Fruit fly (Drosophila melanogaster) whole organism, prepupa: ENCODE results near the gene CG33791.

Source experiments
- CG1621 ChIP-seq: fragments of 200-800 bp; sonication (Bioruptor generic); optimal IDR thresholded peaks from 3 replicates; lab custom pipeline; 2018; ENCODE audit warnings: missing biosample characterization, mild to moderate bottlenecking, missing genetic modification characterization
- CG6854 ChIP-seq: fragments of 200-800 bp; sonication (Bioruptor generic); optimal IDR thresholded peaks from 2 replicates; lab custom pipeline; 2017; ENCODE audit warnings: missing biosample characterization, mild to moderate bottlenecking, missing genetic modification characterization
- CG8119 ChIP-seq: fragments of 200-800 bp; sonication (Bioruptor generic); IDR thresholded peaks from 3 replicates; pipeline ENCODE4 v1.3.6; 2022; ENCODE audit warnings: missing biosample characterization, missing genetic modification characterization
- Ets96B ChIP-seq: fragments of 200-800 bp; optimal IDR thresholded peaks from 2 replicates; lab custom pipeline; 2019; ENCODE audit warnings: missing biosample characterization, mild to moderate bottlenecking, missing genetic modification characterization, moderate library complexity
- Hr38 ChIP-seq: sonication (Bioruptor generic); optimal IDR thresholded peaks from 2 replicates; lab custom pipeline; 2016; ENCODE audit warnings: missing biosample characterization, missing genetic modification characterization
- Hr39 ChIP-seq: fragments of 200-800 bp; sonication (Bioruptor generic); optimal IDR thresholded peaks from 2 replicates; lab custom pipeline; 2016; ENCODE audit warnings: missing biosample characterization, missing genetic modification characterization
- Sox102F ChIP-seq: fragments of 200-800 bp; sonication (Bioruptor generic); optimal IDR thresholded peaks from 2 replicates; lab custom pipeline; 2016; ENCODE audit warnings: missing biosample characterization, mild to moderate bottlenecking, missing genetic modification characterization
- Sox15 ChIP-seq: fragments of 200-800 bp; sonication (Bioruptor generic); optimal IDR thresholded peaks from 3 replicates; lab custom pipeline; 2016; ENCODE audit warnings: missing biosample characterization, missing genetic modification characterization
- esn ChIP-seq: fragments of 200-800 bp; sonication (Bioruptor generic); optimal IDR thresholded peaks from 2 replicates; lab custom pipeline; 2016; ENCODE audit warnings: missing biosample characterization, mild to moderate bottlenecking, missing genetic modification characterization, moderate library complexity
- fd59A ChIP-seq: fragments of 200-800 bp; sonication (Bioruptor generic); optimal IDR thresholded peaks from 2 replicates; lab custom pipeline; 2017; ENCODE audit warnings: missing biosample characterization, mild to moderate bottlenecking, missing genetic modification characterization, missing genetic modification reagents
- fd85E ChIP-seq: fragments of 200-800 bp; sonication (Bioruptor generic); optimal IDR thresholded peaks from 3 replicates; lab custom pipeline; 2016; ENCODE audit warnings: missing biosample characterization, missing genetic modification characterization
- vri ChIP-seq: fragments of 200-800 bp; sonication (Bioruptor generic); optimal IDR thresholded peaks from 3 replicates; lab custom pipeline; 2016; ENCODE audit warnings: missing biosample characterization, mild to moderate bottlenecking, missing genetic modification characterization

DNA sequence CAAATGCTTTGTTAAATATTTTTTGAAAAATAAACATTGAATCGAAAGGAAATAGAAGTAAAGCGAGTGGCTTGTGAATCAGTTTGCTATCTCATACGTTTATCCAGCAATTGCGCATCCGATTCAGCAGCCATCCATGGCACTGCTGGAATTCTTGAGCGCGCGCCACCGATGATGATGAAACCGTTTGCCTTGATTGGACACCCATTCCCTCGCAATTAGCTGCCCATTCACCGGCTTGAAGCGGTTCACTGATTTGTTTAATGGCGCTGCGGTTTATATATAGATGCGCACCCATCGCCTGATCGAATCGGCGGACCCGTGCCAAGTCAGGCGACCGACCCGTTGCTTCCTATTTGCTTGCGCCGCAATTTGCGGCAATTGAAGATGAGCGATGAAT lies 49.6 kb upstream of the CG33791 start, which contains the start of gene Pcyt2:
- no peak for TF ChIP-seq Hr38 (GFP tag; lab: Kevin White, UChicago)
- no peak for TF ChIP-seq fd85E (GFP tag; lab: Kevin White, UChicago)
- TF ChIP-seq Hr39 (GFP tag; lab: Kevin White, UChicago) = no peak
- TF ChIP-seq Sox15 (GFP tag; lab: Kevin White, UChicago) = no peak
- TF ChIP-seq Ets96B (tag; lab: Kevin White, UChicago) = no peak
- no peak for TF ChIP-seq CG6854 (GFP tag; lab: Kevin White, UChicago)
- no peak for TF ChIP-seq vri (GFP tag; lab: Kevin White, UChicago)
- TF ChIP-seq esn = no peak
- no peak for TF ChIP-seq Sox102F (GFP tag; lab: Kevin White, UChicago)
- no peak for TF ChIP-seq CG8119
- TF ChIP-seq CG1621 (tag; lab: Kevin White, UChicago) = no peak
- no peak for TF ChIP-seq fd59A (GFP tag; lab: Kevin White, UChicago)
